Fruit fly (Drosophila melanogaster) whole organism, embryonic: ENCODE data around the gene CG44008.

Experiments
- Atf-2 ChIP-seq: fragments of 200-800 bp; sonication (Bioruptor generic); optimal IDR thresholded peaks from 2 replicates; lab custom pipeline; 2016; ENCODE audit warnings: missing biosample characterization, missing genetic modification characterization
- CG3726 ChIP-seq: fragments of 200-800 bp; sonication (Bioruptor generic); IDR thresholded peaks from 3 replicates; pipeline ENCODE4, ENCODE4 v1.3.6; 2022; ENCODE audit warnings: missing biosample characterization, missing genetic modification characterization
- Elba2 ChIP-seq: fragments of 200-800 bp; sonication (Bioruptor generic); optimal IDR thresholded peaks from 3 replicates; lab custom pipeline; 2016; ENCODE audit warnings: missing biosample characterization, missing genetic modification characterization
- H15 ChIP-seq: fragments of 200-800 bp; sonication (Bioruptor generic); IDR thresholded peaks from 3 replicates; pipeline ENCODE4 v1.3.6; 2022; ENCODE audit warnings: missing biosample characterization, missing genetic modification characterization
- MBD-R2 ChIP-seq: fragments of 200-800 bp; sonication (Bioruptor generic); IDR thresholded peaks from 2 replicates; pipeline ENCODE4 v1.3.6; 2022; ENCODE audit warnings: missing biosample characterization, missing genetic modification characterization
- bigmax ChIP-seq: fragments of 200-800 bp; sonication (Bioruptor generic); optimal IDR thresholded peaks from 2 replicates; lab custom pipeline; 2018; ENCODE audit warnings: missing biosample characterization, mild to moderate bottlenecking, missing genetic modification characterization
- her ChIP-seq: fragments of 200-800 bp; sonication (Bioruptor generic); optimal IDR thresholded peaks from 2 replicates; lab custom pipeline; 2016; ENCODE audit warnings: missing biosample characterization, missing genetic modification characterization
- slbo ChIP-seq: fragments of 200-800 bp; sonication (Bioruptor generic); IDR thresholded peaks from 2 replicates; pipeline ENCODE4 v1.3.6; 2022; ENCODE audit warnings: missing biosample characterization, missing genetic modification characterization

dm6 chr2L:11874890-11875289 lies 32.6 kb upstream of the CG44008 start:
- TF ChIP-seq slbo: no peak
- TF ChIP-seq MBD-R2 (GFP tag; lab: Robert Waterston, UW): no peak
- no peak for TF ChIP-seq her (GFP tag; lab: Kevin White, UChicago)
- TF ChIP-seq Elba2 (GFP tag; lab: Kevin White, UChicago): no peak
- no peak for TF ChIP-seq bigmax
- TF ChIP-seq Atf-2: no peak
- no peak for TF ChIP-seq CG3726 (GFP tag; lab: Robert Waterston, UW)
- no peak for TF ChIP-seq H15 (GFP tag; lab: Robert Waterston, UW)
